Worm (Caenorhabditis elegans) whole organism, dauer: Measurements from ENCODE around the gene set-19.

ENCODE experiments used
- unc-62 ChIP-seq: sonication (generic microtip); optimal IDR thresholded peaks from 2 replicates; lab custom pipeline; 2017; ENCODE audit warnings: missing biosample characterization, missing genetic modification reagents, missing genetic modification characterization

set-19 gene

DNA sequence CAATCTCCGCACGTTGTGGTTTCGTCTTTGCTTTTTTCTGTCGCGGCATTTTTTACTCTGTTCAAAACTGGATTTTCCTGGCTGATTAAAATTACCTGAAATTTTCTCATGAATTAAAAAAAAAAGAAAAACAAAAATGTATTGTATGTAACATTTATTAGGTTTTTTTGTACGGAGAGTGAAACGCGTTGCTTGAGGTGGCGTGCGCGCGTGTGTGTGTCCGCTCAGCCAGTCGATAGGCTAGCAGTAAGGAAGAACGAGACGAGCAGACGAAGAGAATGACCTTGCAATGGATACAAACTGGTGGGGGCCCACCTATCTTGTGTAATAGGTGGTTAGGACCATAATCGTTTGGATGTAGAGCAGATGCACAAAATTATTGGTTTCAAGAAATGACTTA, 38.7 kb downstream of the set-19 start, which contains the start of gene T22B7.4:
TSS of gene T22B7.4 (minus strand) at position 101 of the 400 bp plus-strand sequence.
- no peak for TF ChIP-seq unc-62 (GFP tag; lab: Kevin White, UChicago)

DNA sequence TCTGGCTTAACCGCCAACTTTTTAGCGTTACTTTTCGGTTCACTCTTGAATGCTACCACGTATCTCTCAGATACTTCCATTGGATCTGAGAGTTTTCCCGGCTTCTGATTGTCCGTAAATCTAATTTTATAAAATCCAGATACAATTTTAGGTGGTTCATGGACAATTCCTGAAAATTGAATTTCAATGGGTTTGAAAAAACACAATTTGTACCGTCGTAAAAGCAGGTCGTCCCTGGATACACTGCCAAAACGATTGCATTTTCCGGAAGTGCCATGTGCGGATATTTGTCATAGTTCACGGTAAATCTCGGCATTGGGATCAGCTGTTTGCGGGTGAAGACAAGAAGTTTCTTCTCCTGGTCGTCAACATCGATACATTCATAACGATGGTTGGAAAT, 40.5 kb downstream of the set-19 start:
- no peak for TF ChIP-seq unc-62 (GFP tag; lab: Kevin White, UChicago)

DNA sequence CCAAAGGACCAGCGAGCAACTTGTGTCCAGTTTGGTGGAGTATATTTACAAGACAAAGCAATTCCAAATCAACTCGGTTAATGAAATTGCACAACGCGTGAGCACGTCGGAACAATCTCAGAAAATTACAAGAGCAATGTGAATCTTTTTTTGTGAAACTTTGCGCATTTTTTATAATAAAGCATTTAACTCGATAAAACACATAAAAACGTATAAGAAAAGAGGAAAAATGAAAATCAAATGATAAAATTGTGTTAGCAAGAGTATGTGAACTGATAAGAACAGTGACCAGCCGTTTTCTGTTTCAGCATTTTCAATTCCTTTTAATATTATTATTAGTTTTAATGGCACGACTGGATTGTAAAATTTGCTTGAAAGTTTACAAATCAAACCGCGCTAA, 48.4 kb downstream of the set-19 start, which contains the start of gene T22B7.8:
TSS of gene T22B7.8 (plus strand) at position 301 of the 400 bp plus-strand sequence.
- no peak for TF ChIP-seq unc-62 (GFP tag; lab: Kevin White, UChicago)

DNA sequence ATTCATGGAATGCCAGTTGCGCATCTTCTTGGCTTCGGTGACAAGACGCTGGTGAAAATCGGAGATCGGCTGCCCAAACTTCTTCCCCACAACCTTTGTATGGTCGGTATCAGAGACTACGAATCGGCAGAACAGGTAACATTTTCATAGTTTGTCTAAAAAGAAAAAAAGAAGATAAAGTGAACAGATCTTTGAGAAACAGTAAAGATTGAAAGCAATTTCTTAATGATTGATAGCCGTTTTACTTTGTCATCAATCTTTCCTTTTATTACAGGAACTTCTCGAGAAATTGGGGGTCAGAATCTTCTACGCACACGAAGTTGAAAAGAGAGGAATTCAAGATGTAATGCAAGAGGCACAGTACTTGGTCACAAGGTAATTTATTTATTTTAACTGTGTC, 49.0 kb downstream of the set-19 start:
- TF ChIP-seq unc-62 (GFP tag; lab: Kevin White, UChicago), result no peak

DNA sequence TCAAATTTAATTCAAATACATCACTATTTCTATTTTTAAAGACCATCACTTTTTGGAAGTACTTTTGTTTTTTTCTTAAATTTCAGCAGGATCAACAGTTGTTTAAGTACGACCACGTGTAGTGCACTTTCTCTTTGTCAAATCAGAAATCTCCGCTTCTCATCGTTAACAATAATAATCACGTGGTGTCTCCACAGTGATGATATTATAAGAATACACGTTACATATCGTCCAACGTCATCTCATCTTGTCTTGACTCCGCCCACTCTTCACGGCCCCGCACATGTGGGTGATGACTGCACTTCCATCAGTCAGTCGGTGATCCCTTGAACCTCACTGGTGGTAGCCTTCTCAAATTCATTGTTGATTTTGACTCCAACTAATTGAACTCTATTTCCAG, 50.1 kb downstream of the set-19 start, which contains the start of gene argn-1:
TSS of gene argn-1 (plus strand) at position 83 of the 400 bp plus-strand sequence.
- no peak for TF ChIP-seq unc-62 (GFP tag; lab: Kevin White, UChicago)

DNA sequence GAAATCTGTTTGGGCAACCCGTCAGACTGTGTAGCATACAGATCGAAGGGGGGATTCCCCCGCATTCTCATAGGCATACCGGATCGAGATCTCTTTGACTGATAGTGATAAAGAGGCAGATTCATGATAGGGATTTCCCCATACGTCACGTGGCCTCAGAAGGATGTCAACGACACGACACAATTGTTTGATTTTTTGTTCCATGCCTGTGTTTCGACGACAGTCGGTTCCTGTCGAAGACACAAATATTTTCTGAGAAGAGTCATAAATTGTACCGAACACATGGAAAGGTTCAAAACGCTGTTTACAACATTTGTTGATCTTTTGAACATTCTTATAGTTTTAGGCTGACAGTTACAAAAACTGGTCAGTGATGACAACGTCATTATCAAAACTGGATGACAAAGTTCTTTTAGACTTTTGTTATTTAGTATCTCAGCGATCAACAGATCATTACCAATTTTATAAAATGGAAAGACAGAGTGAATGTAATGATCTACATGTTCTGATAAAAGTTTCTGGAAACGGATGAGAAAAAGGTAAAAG, 51.5 kb downstream of the set-19 start:
- no peak for TF ChIP-seq unc-62 (GFP tag; lab: Kevin White, UChicago)
